Fruit fly (Drosophila melanogaster): ENCODE data around the gene CheB93a.

CheB93a gene

DNA sequence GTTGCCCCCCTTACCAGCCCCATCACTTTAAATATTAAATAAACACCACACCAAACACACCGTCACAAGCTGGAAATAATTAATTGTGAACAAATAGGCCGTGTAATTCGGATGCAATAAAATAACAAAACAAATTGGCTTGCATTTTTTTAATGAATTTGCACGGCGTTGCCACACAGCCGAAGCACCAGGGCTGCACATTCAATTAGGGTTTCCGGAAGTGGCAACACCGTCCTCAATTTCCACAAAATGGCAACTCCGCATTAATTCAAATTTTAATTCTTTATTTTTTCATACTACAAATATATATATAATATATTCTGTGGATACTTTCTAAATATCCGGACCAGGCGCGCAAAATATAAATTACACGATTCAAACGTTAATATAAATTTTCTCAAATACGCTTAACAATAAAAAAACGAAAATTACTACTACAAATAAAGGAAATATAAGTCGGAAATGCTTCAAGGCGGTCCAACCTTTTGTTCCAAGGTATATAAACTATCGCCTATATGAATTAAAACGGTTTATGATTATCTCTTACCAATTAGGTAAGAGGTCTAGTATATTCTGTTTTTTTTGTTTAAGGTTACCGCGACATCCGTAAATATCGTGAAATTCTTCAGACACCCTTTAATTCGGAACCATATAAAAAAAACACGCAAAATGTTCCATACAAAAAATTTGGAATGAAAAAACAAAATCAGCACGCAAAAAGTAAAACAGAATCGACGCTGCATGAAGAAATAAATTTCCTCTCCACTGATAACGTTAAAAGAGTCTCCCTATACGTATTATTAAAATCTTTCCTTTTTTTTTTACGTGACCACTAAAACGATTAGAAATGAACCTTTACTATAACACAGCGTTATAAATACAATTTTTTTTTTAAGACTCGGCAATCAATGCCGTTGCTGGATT, 33.6 kb upstream of the CheB93a start (continued):
- no peak for TF ChIP-seq CG3407 (GFP tag; optimal IDR thresholded peaks at IDR 0.05)
- peak; percentile 48 for TF ChIP-seq BEAF-32 (GFP tag; optimal IDR thresholded peaks at IDR 0.05)
- no peak for TF ChIP-seq CG8388 (GFP tag; optimal IDR thresholded peaks at IDR 0.05)
- TF ChIP-seq CG3065 (GFP tag; optimal IDR thresholded peaks at IDR 0.05) = no peak
- no peak for TF ChIP-seq CG8359 (GFP tag; optimal IDR thresholded peaks at IDR 0.05; ENCODE audit: borderline replicate concordance)
- TF ChIP-seq CG3281 (GFP tag; optimal IDR thresholded peaks at IDR 0.05) = peak; percentile 72
- peak; percentile 52 for TF ChIP-seq mirr (GFP tag; optimal IDR thresholded peaks at IDR 0.05)
- TF ChIP-seq CG7271 (tag; optimal IDR thresholded peaks at IDR 0.05) = no peak
- peak; percentile 41; the same call in 2 of the 3 replicates for TF ChIP-seq zfh1 (GFP tag; IDR thresholded peaks at IDR 0.05)
- peak; percentile 41 for TF ChIP-seq Hey (tag; optimal IDR thresholded peaks at IDR 0.05)
- no peak for TF ChIP-seq Bdp1 (GFP tag; optimal IDR thresholded peaks at IDR 0.05)
- TF ChIP-seq tup (GFP tag; optimal IDR thresholded peaks at IDR 0.05) = no peak
- TF ChIP-seq ems (GFP tag; optimal IDR thresholded peaks at IDR 0.05) = peak; percentile 1
- no peak for TF ChIP-seq Dek (tag; optimal IDR thresholded peaks at IDR 0.05)
- peak; percentile 28 for TF ChIP-seq schlank (tag; optimal IDR thresholded peaks at IDR 0.05)
- TF ChIP-seq CG5953 (GFP tag; IDR thresholded peaks at IDR 0.05) = no peak
- peak; percentile 66 for TF ChIP-seq Fer1 (GFP tag; optimal IDR thresholded peaks at IDR 0.05)
- no peak for TF ChIP-seq pan (optimal IDR thresholded peaks at IDR 0.05)
- peak in 1 of 2 experiments; percentile 48 for TF ChIP-seq pan (GFP tag; optimal IDR thresholded peaks at IDR 0.05 in 1 of 2, IDR thresholded peaks at IDR 0.05 in 1 of 2)
- peak; percentile 44 for TF ChIP-seq Xrp1 (GFP tag; IDR thresholded peaks at IDR 0.05)
- no peak for TF ChIP-seq sens-2 (GFP tag; IDR thresholded peaks at IDR 0.05)
- no peak for TF ChIP-seq Ada2b (GFP tag; IDR thresholded peaks at IDR 0.05)
- TF ChIP-seq CG15514 (GFP tag; optimal IDR thresholded peaks at IDR 0.05) = peak; percentile 75
- no peak for TF ChIP-seq gcm2 (GFP tag; optimal IDR thresholded peaks at IDR 0.05)
- TF ChIP-seq CG10209 (GFP tag; optimal IDR thresholded peaks at IDR 0.05) = peak; percentile 24
- no peak for TF ChIP-seq Scr (GFP tag; IDR thresholded peaks at IDR 0.05; ENCODE audit: partially characterized antibody)
- no peak for TF ChIP-seq Lpt (GFP tag; optimal IDR thresholded peaks at IDR 0.05)
- TF ChIP-seq HLH4C (GFP tag; IDR thresholded peaks at IDR 0.05; ENCODE audit: partially characterized antibody) = no peak; the same call in 2 of the 3 replicates
- TF ChIP-seq CG3838 (GFP tag; optimal IDR thresholded peaks at IDR 0.05) = no peak
- TF ChIP-seq Side (GFP tag; optimal IDR thresholded peaks at IDR 0.05) = no peak
- no peak for TF ChIP-seq nerfin-2 (GFP tag; IDR thresholded peaks at IDR 0.05; ENCODE audit: partially characterized antibody)
- TF ChIP-seq Atf-2 (GFP tag; optimal IDR thresholded peaks at IDR 0.05) = no peak
- TF ChIP-seq CG15601 (tag; optimal IDR thresholded peaks at IDR 0.05) = no peak
- TF ChIP-seq CG3995 (GFP tag; optimal IDR thresholded peaks at IDR 0.05) = no peak
- TF ChIP-seq gem (tag; optimal IDR thresholded peaks at IDR 0.05) = no peak
- no peak for TF ChIP-seq CG17612 (GFP tag; IDR thresholded peaks at IDR 0.05)
- peak in 1 of 2 experiments; percentile 58 for TF ChIP-seq insv (GFP tag; optimal IDR thresholded peaks at IDR 0.05)
- TF ChIP-seq CG17186 (GFP tag; optimal IDR thresholded peaks at IDR 0.05) = peak; percentile 35
- no peak for TF ChIP-seq CG12219 (GFP tag; optimal IDR thresholded peaks at IDR 0.05)
- no peak for TF ChIP-seq pnt (GFP tag; optimal IDR thresholded peaks at IDR 0.05)
- no peak for TF ChIP-seq CG31224 (GFP tag; IDR thresholded peaks at IDR 0.05)
- peak; percentile 42; the same call in 1 of the 2 replicates for TF ChIP-seq CG13287 (GFP tag; IDR thresholded peaks at IDR 0.05; ENCODE audit: partially characterized antibody)
- TF ChIP-seq CG8089 (GFP tag; optimal IDR thresholded peaks at IDR 0.05) = no peak
- TF ChIP-seq usp (GFP tag; optimal IDR thresholded peaks at IDR 0.05) = no peak
- no peak for TF ChIP-seq Eip74EF (GFP tag; optimal IDR thresholded peaks at IDR 0.05)
- peak; percentile 9; the same call in 1 of the 3 replicates for TF ChIP-seq CG11695 (GFP tag; IDR thresholded peaks at IDR 0.05)
- TF ChIP-seq pita (GFP tag; optimal IDR thresholded peaks at IDR 0.05) = no peak
- no peak for TF ChIP-seq so (GFP tag; IDR thresholded peaks at IDR 0.05)
